Fruit fly (Drosophila melanogaster) whole organism, embryonic: ENCODE data around the gene CCT7.
A peak's percentile ranks its signal among the peaks of the same experiment; 100 is the strongest.

Source experiments
- Atf-2 ChIP-seq: fragments of 200-800 bp; sonication (Bioruptor generic); optimal IDR thresholded peaks from 2 replicates; lab custom pipeline; 2016; ENCODE audit warnings: missing biosample characterization, missing genetic modification characterization
- Awh ChIP-seq: fragments of 200-800 bp; sonication (Bioruptor generic); IDR thresholded peaks from 2 replicates; pipeline ENCODE4, ENCODE4 v1.3.6; 2022; ENCODE audit warnings: missing biosample characterization, missing genetic modification characterization
- Bteb2 ChIP-seq: fragments of 200-800 bp; sonication (Bioruptor generic); optimal IDR thresholded peaks from 2 replicates; lab custom pipeline; 2016; ENCODE audit warnings: missing biosample characterization, missing genetic modification characterization
- CG10431 ChIP-seq: fragments of 200-800 bp; sonication (Bioruptor generic); optimal IDR thresholded peaks from 3 replicates; lab custom pipeline; 2018; ENCODE audit warnings: missing biosample characterization, mild to moderate bottlenecking, missing genetic modification characterization
- CG11695 ChIP-seq: fragments of 200-800 bp; sonication (Bioruptor generic); IDR thresholded peaks from 3 replicates; pipeline ENCODE4 v1.3.6; 2022; ENCODE audit warnings: missing biosample characterization, missing genetic modification characterization
- CG11696 ChIP-seq: fragments of 200-800 bp; sonication (Bioruptor generic); IDR thresholded peaks from 2 replicates; pipeline ENCODE4 v1.3.6; 2022; ENCODE audit warnings: missing biosample characterization, missing genetic modification characterization
- CG12104 ChIP-seq: fragments of 200-800 bp; sonication (Bioruptor generic); optimal IDR thresholded peaks from 3 replicates; lab custom pipeline; 2016; ENCODE audit warnings: missing biosample characterization, missing genetic modification characterization
- CG12391 ChIP-seq: fragments of 200-800 bp; sonication (Bioruptor generic); optimal IDR thresholded peaks from 3 replicates; lab custom pipeline; 2018; ENCODE audit warnings: missing biosample characterization, mild to moderate bottlenecking, missing genetic modification characterization, moderate library complexity
- CG15601 ChIP-seq: fragments of 200-800 bp; sonication (Bioruptor generic); optimal IDR thresholded peaks from 3 replicates; lab custom pipeline; 2019; ENCODE audit warnings: missing biosample characterization, mild to moderate bottlenecking, missing genetic modification characterization, moderate library complexity
- CG15696 ChIP-seq: fragments of 200-800 bp; sonication (Bioruptor generic); optimal IDR thresholded peaks from 2 replicates; lab custom pipeline; 2019; ENCODE audit warnings: missing biosample characterization, mild to moderate bottlenecking, missing genetic modification characterization, moderate library complexity
- CG1603 ChIP-seq: fragments of 200-800 bp; sonication (Bioruptor generic); optimal IDR thresholded peaks from 2 replicates; lab custom pipeline; 2019; ENCODE audit warnings: missing biosample characterization, mild to moderate bottlenecking, missing genetic modification characterization, moderate library complexity
- CG16815 ChIP-seq: fragments of 200-800 bp; sonication (Bioruptor generic); optimal IDR thresholded peaks from 3 replicates; lab custom pipeline; 2017; ENCODE audit warnings: missing biosample characterization, mild to moderate bottlenecking, missing genetic modification characterization
- CG17568 ChIP-seq: fragments of 200-800 bp; sonication (Bioruptor generic); optimal IDR thresholded peaks from 2 replicates; lab custom pipeline; 2018; ENCODE audit warnings: missing biosample characterization, mild to moderate bottlenecking, missing genetic modification characterization, moderate library complexity
- CG31224 ChIP-seq: fragments of 200-800 bp; sonication (Bioruptor generic); IDR thresholded peaks from 2 replicates; pipeline ENCODE4 v1.3.6; 2022; ENCODE audit warnings: missing biosample characterization, missing genetic modification characterization
- CG4730 ChIP-seq: fragments of 200-800 bp; sonication (Bioruptor generic); IDR thresholded peaks from 2 replicates; pipeline ENCODE4 v1.3.6; 2022; ENCODE audit warnings: missing biosample characterization, missing genetic modification characterization
- CG6683 ChIP-seq: fragments of 200-800 bp; sonication (Bioruptor generic); optimal IDR thresholded peaks from 2 replicates; lab custom pipeline; 2017; ENCODE audit warnings: missing biosample characterization, mild to moderate bottlenecking, missing genetic modification characterization, missing genetic modification reagents
- CG7839 ChIP-seq: fragments of 200-800 bp; sonication (Bioruptor generic); optimal IDR thresholded peaks from 3 replicates; lab custom pipeline; 2018; ENCODE audit warnings: missing biosample characterization, mild to moderate bottlenecking, missing genetic modification characterization, moderate library complexity
- CG8944 ChIP-seq: fragments of 200-800 bp; sonication (Bioruptor generic); optimal IDR thresholded peaks from 3 replicates; lab custom pipeline; 2016; ENCODE audit warnings: missing biosample characterization, missing genetic modification characterization
- CrebB ChIP-seq: fragments of 200-800 bp; sonication (Bioruptor generic); optimal IDR thresholded peaks from 3 replicates; lab custom pipeline; 2018; ENCODE audit warnings: missing biosample characterization, mild to moderate bottlenecking, missing genetic modification characterization
- Eip74EF ChIP-seq, 2 experiments: fragments of 200-800 bp in 1 of 2; fragments of >200 bp in 1 of 2; sonication (Bioruptor generic) in 1 of 2; optimal IDR thresholded peaks; 2 replicates each; lab custom pipeline; 2017 to 2019; ENCODE audit warnings: missing biosample characterization in 2 of 2, missing genetic modification characterization in 2 of 2, mild to moderate bottlenecking in 1 of 2, moderate library complexity in 1 of 2
- HmgZ ChIP-seq: fragments of 200-800 bp; sonication (Bioruptor generic); optimal IDR thresholded peaks from 2 replicates; lab custom pipeline; 2018; ENCODE audit warnings: missing biosample characterization, mild to moderate bottlenecking, missing genetic modification characterization
- Hr39 ChIP-seq: fragments of >200 bp; optimal IDR thresholded peaks from 2 replicates; lab custom pipeline; 2017
- Hr51 ChIP-seq, 2 experiments: fragments of 200-800 bp; sonication (Bioruptor generic); optimal IDR thresholded peaks; 2 replicates in 1 of 2; 3 replicates in 1 of 2; lab custom pipeline; 2016 to 2018; ENCODE audit warnings: missing biosample characterization in 2 of 2, missing genetic modification characterization in 2 of 2, mild to moderate bottlenecking in 1 of 2, moderate library complexity in 1 of 2
- Kr ChIP-seq: fragments of 200-800 bp; sonication (Bioruptor generic); optimal IDR thresholded peaks from 2 replicates; lab custom pipeline; 2017; ENCODE audit warnings: missing biosample characterization, mild to moderate bottlenecking, missing genetic modification characterization
- Optix ChIP-seq: fragments of 200-800 bp; sonication (Bioruptor generic); IDR thresholded peaks from 3 replicates; pipeline ENCODE4 v1.3.6; 2022; ENCODE audit warnings: missing biosample characterization, missing genetic modification characterization
- Pdp1 ChIP-seq, 2 experiments: fragments of 200-800 bp; sonication (Bioruptor generic); optimal IDR thresholded peaks; 3 replicates each; lab custom pipeline; 2016; ENCODE audit warnings: missing biosample characterization in 2 of 2, missing genetic modification characterization in 2 of 2, mild to moderate bottlenecking in 1 of 2, moderate library complexity in 1 of 2
- Ptx1 ChIP-seq: fragments of 200-800 bp; sonication (Bioruptor generic); IDR thresholded peaks from 2 replicates; pipeline ENCODE4 v1.3.6; 2022; ENCODE audit warnings: missing biosample characterization, missing genetic modification characterization
- Six4 ChIP-seq: fragments of 200-800 bp; sonication (Bioruptor generic); optimal IDR thresholded peaks from 2 replicates; lab custom pipeline; 2016; ENCODE audit warnings: missing biosample characterization, missing genetic modification characterization
- Stat92E ChIP-seq, 3 experiments: fragments of >200 bp in 2 of 3; fragments of 200-800 bp in 1 of 3; sonication (Bioruptor generic) in 1 of 3; optimal IDR thresholded peaks; 2 replicates each; lab custom pipeline; 2017 to 2019; ENCODE audit warnings: missing biosample characterization in 3 of 3, missing genetic modification characterization in 3 of 3, mild to moderate bottlenecking in 1 of 3, moderate library complexity in 1 of 3
- TFAM ChIP-seq: fragments of 200-800 bp; sonication (Bioruptor generic); optimal IDR thresholded peaks from 2 replicates; lab custom pipeline; 2017; ENCODE audit warnings: missing biosample characterization, missing genetic modification characterization, inconsistent platforms
- chn ChIP-seq: fragments of 200-800 bp; sonication (Bioruptor generic); optimal IDR thresholded peaks from 2 replicates; lab custom pipeline; 2016; ENCODE audit warnings: missing biosample characterization, missing genetic modification characterization
- crp ChIP-seq, 2 experiments: fragments of 200-800 bp; sonication (Bioruptor generic); optimal IDR thresholded peaks; 2 replicates in 1 of 2; 3 replicates in 1 of 2; lab custom pipeline; 2017; ENCODE audit warnings: missing biosample characterization in 2 of 2, missing genetic modification characterization in 2 of 2, mild to moderate bottlenecking in 1 of 2, moderate library complexity in 1 of 2
- disco-r ChIP-seq: fragments of 200-800 bp; sonication (Bioruptor generic); optimal IDR thresholded peaks from 2 replicates; lab custom pipeline; 2016; ENCODE audit warnings: missing biosample characterization, missing genetic modification characterization
- esg ChIP-seq: fragments of 200-800 bp; sonication (Bioruptor generic); conservative IDR thresholded peaks from 2 replicates; pipeline ENCODE4 v1.3.6; 2022; ENCODE audit warnings: missing biosample characterization, missing genetic modification characterization
- eyg ChIP-seq: fragments of 200-800 bp; sonication (Bioruptor generic); optimal IDR thresholded peaks from 3 replicates; lab custom pipeline; 2016; ENCODE audit warnings: missing biosample characterization, missing genetic modification characterization
- kni ChIP-seq: fragments of 200-800 bp; sonication (Bioruptor generic); optimal IDR thresholded peaks from 3 replicates; lab custom pipeline; 2017; ENCODE audit warnings: mild to moderate bottlenecking, missing biosample characterization, missing genetic modification reagents, missing genetic modification characterization
- lov ChIP-seq, 2 experiments: fragments of 200-800 bp in 1 of 2; fragments of >200 bp in 1 of 2; sonication (Bioruptor generic) in 1 of 2; IDR thresholded peaks in 1 of 2; optimal IDR thresholded peaks in 1 of 2; 2 replicates in 1 of 2; 3 replicates in 1 of 2; pipeline versions ENCODE4 v1.3.6 to Lab custom; 2017 to 2022; ENCODE audit warnings: missing biosample characterization in 1 of 2, missing genetic modification characterization in 1 of 2
- maf-S ChIP-seq: fragments of 200-800 bp; sonication (Bioruptor generic); optimal IDR thresholded peaks from 2 replicates; lab custom pipeline; 2016; ENCODE audit warnings: missing biosample characterization, missing genetic modification characterization
- p53 ChIP-seq: fragments of 200-800 bp; sonication (Bioruptor generic); optimal IDR thresholded peaks from 2 replicates; lab custom pipeline; 2016; ENCODE audit warnings: missing biosample characterization, missing genetic modification characterization
- pan ChIP-seq, 4 experiments: fragments of >200 bp in 3 of 4; fragments of 200-800 bp in 1 of 4; sonication (Bioruptor generic) in 1 of 4; optimal IDR thresholded peaks in 3 of 4; IDR thresholded peaks in 1 of 4; 2 replicates each; pipeline versions ENCODE4 v1.3.6 to Lab custom; 2017 to 2022; ENCODE audit warnings: missing biosample characterization in 2 of 4, missing genetic modification characterization in 2 of 4, mixed read lengths in 1 of 4
- pzg ChIP-seq: fragments of 200-800 bp; sonication (Bioruptor generic); optimal IDR thresholded peaks from 3 replicates; lab custom pipeline; 2018; ENCODE audit warnings: missing biosample characterization, mild to moderate bottlenecking, missing genetic modification characterization, moderate library complexity
- row ChIP-seq: fragments of 200-800 bp; sonication (Bioruptor generic); IDR thresholded peaks from 3 replicates; pipeline ENCODE4 v1.3.6; 2022; ENCODE audit warnings: missing biosample characterization, missing genetic modification characterization
- sd ChIP-seq: fragments of 200-800 bp; sonication (Bioruptor generic); optimal IDR thresholded peaks from 3 replicates; lab custom pipeline; 2018; ENCODE audit warnings: missing biosample characterization, mild to moderate bottlenecking, missing genetic modification characterization, moderate library complexity
- slp2 ChIP-seq: fragments of 200-800 bp; sonication (Bioruptor generic); optimal IDR thresholded peaks from 2 replicates; lab custom pipeline; 2016; ENCODE audit warnings: missing biosample characterization, missing genetic modification characterization
- so ChIP-seq: fragments of 200-800 bp; sonication (Bioruptor generic); IDR thresholded peaks from 3 replicates; pipeline ENCODE4 v1.3.6; 2022; ENCODE audit warnings: missing biosample characterization, missing genetic modification characterization
- tll ChIP-seq, 2 experiments: fragments of 200-800 bp in 1 of 2; fragments of >200 bp in 1 of 2; sonication (Bioruptor generic) in 1 of 2; optimal IDR thresholded peaks; 2 replicates each; lab custom pipeline; 2017 to 2019; ENCODE audit warnings: missing biosample characterization in 2 of 2, missing genetic modification characterization in 2 of 2, mild to moderate bottlenecking in 1 of 2, moderate library complexity in 1 of 2
- vfl ChIP-seq: fragments of 200-800 bp; sonication (Bioruptor generic); optimal IDR thresholded peaks from 2 replicates; lab custom pipeline; 2016; ENCODE audit warnings: missing biosample characterization, missing genetic modification characterization
- wor ChIP-seq: fragments of 200-800 bp; sonication (Bioruptor generic); IDR thresholded peaks from 2 replicates; pipeline ENCODE4 v1.3.6; 2022; ENCODE audit warnings: missing biosample characterization, missing genetic modification characterization

Gene CCT7

dm6 chr3R:8820428-8820912 lies 19.1 kb downstream of the CCT7 start, which contains the start of gene aqz (continued):
- TF ChIP-seq Pdp1 (GFP tag; optimal IDR thresholded peaks at IDR 0.05; lab: Kevin White, UChicago) (peak; percentile 66 to 74), kni (peak; percentile 70), so (GFP tag; lab: Robert Waterston, UW) (peak; percentile 70; the same call in 2 of the 3 replicates), Bteb2 (GFP tag; lab: Kevin White, UChicago) (peak; percentile 53), Stat92E (GFP tag; optimal IDR thresholded peaks at IDR 0.05; lab: Kevin White, UChicago) (peak in 1 of 3 experiments; percentile 90), Hr51 (GFP tag; optimal IDR thresholded peaks at IDR 0.05; lab: Kevin White, UChicago) (peak in 1 of 2 experiments; percentile 59), disco-r (no peak), maf-S (peak; percentile 74), Hr39 (lab: Kevin White, UChicago) (no peak), Eip74EF (GFP tag; optimal IDR thresholded peaks at IDR 0.05; lab: Kevin White, UChicago) (peak in 1 of 2 experiments; percentile 87), Awh (peak; percentile 28; the same call in 1 of the 2 replicates), TFAM (GFP tag; lab: Kevin White, UChicago) (no peak), vfl (GFP tag; lab: Kevin White, UChicago) (peak; percentile 55), sd (peak; percentile 78), chn (peak; percentile 76), CG6683 (no peak), CrebB (tag; lab: Kevin White, UChicago) (peak; percentile 77), wor (no peak), CG12104 (GFP tag; lab: Kevin White, UChicago) (no peak), CG16815 (GFP tag; lab: Kevin White, UChicago) (no peak), CG4730 (no peak), Six4 (GFP tag; lab: Kevin White, UChicago) (no peak), row (GFP tag; lab: Robert Waterston, UW) (peak; percentile 73), CG7839 (tag; lab: Kevin White, UChicago) (peak; percentile 58), CG1603 (tag; lab: Kevin White, UChicago) (peak; percentile 94), CG17568 (peak; percentile 68), CG15601 (tag; lab: Kevin White, UChicago) (peak; percentile 66), CG10431 (peak; percentile 42), slp2 (GFP tag; lab: Kevin White, UChicago) (peak; percentile 46), Kr (GFP tag; lab: Kevin White, UChicago) (no peak), HmgZ (tag; lab: Kevin White, UChicago) (peak; percentile 90), pan (optimal IDR thresholded peaks at IDR 0.05; lab: Kevin White, UChicago) (no peak), pan (GFP tag; optimal IDR thresholded peaks at IDR 0.05 in 1 of 2, IDR thresholded peaks at IDR 0.05 in 1 of 2) (peak in 1 of 2 experiments; percentile 65), crp (GFP tag; optimal IDR thresholded peaks at IDR 0.05; lab: Kevin White, UChicago) (peak in 1 of 2 experiments; percentile 51), CG31224 (GFP tag; lab: Robert Waterston, UW) (no peak), CG11696 (peak; percentile 45; the same call in 1 of the 2 replicates), Ptx1 (GFP tag; lab: Robert Waterston, UW) (peak; percentile 51), tll (GFP tag; optimal IDR thresholded peaks at IDR 0.05; lab: Kevin White, UChicago) (peak in 1 of 2 experiments; percentile 6), CG12391 (tag; lab: Kevin White, UChicago) (peak; percentile 70), p53 (GFP tag; lab: Kevin White, UChicago) (peak; percentile 41), eyg (GFP tag; lab: Kevin White, UChicago) (peak; percentile 56), esg (GFP tag; lab: Robert Waterston, UW) (no peak), CG11695 (peak; percentile 52; the same call in 1 of the 3 replicates), CG15696 (tag; lab: Kevin White, UChicago) (no peak), Atf-2 (GFP tag; lab: Kevin White, UChicago) (peak; percentile 48), lov (optimal IDR thresholded peaks at IDR 0.05; lab: Kevin White, UChicago) (no peak), lov (GFP tag; IDR thresholded peaks at IDR 0.05; lab: Robert Waterston, UW) (0 out of 3 replicates have a peak, but pooled peaks have one; percentile 53), pzg (GFP tag; lab: Kevin White, UChicago) (peak; percentile 98), Optix (GFP tag; lab: Robert Waterston, UW) (no peak), CG8944 (peak; percentile 51)
